Worm (Caenorhabditis elegans) whole organism, L2 larva: ENCODE data around the gene mog-2.

Experiments used
- F13H6.1 ChIP-seq: sonication (generic microtip); optimal IDR thresholded peaks from 2 replicates; lab custom pipeline; 2016; ENCODE audit warnings: missing genetic modification characterization, missing compliant biosample characterization
- R02D3.7 ChIP-seq: fragments of 150-350 bp; optimal IDR thresholded peaks from 2 replicates; lab custom pipeline; 2014; ENCODE audit warnings: missing biosample characterization, missing genetic modification characterization
- ama-1 ChIP-seq: fragments of 150-350 bp; optimal IDR thresholded peaks from 2 replicates; lab custom pipeline; 2018; ENCODE audit warnings: inconsistent platforms
- sma-9 ChIP-seq, 2 experiments: fragments of 150-350 bp in 1 of 2; sonication (generic microtip) in 1 of 2; optimal IDR thresholded peaks; 2 replicates each; lab custom pipeline; 2014 to 2016; ENCODE audit warnings: missing genetic modification characterization in 2 of 2, mild to moderate bottlenecking in 1 of 2, missing biosample characterization in 1 of 2, missing compliant biosample characterization in 1 of 2, missing genetic modification reagents in 1 of 2, moderate library complexity in 1 of 2

DNA sequence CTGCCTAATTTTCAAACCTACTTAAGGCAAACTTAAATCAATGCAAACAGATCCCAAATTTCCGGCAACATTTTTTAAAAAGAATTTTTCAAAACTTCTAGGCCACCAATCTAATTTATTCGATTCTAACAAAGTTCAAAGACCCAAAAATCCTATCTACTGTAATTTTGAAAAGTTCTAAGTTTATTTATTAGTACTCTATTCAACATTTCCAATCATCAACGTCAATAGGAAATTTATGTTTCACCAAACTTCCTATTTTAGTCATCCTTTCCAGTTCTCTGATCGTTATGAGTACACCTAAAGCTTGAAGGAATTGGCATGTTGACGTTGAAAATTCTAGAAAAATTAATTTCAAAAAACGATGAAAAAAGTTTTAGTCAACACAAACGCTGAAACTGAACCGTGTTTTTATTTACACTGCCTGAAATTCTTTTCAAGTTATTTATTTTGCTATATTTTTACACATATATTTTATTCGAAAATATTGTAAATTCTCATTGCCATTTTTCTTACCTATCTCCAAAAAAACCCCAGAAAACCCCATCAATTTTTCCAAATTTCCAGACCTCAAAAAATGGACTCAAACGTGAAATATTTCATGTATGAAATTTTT, 48.4 kb upstream of the mog-2 start, which contains the start of gene npr-42:
- TF ChIP-seq ama-1 (lab: Kevin White, UChicago) (no peak), F13H6.1 (tag; lab: Kevin White, UChicago) (no peak), R02D3.7 (tag; lab: Kevin White, UChicago) (no peak), sma-9 (GFP tag; optimal IDR thresholded peaks at IDR 0.05; lab: Kevin White, UChicago) (no peak), sma-9 (tag; optimal IDR thresholded peaks at IDR 0.05; lab: Kevin White, UChicago) (no peak)
